Worm (Caenorhabditis elegans) whole organism, young adult: ENCODE measurements around the gene srb-13.
"Not testable (repeated sequence)": the region's sequence is repeated elsewhere in the genome, so short reads cannot be mapped to it uniquely, and the experiment has no call there.

Source experiments
- B0035.1 ChIP-seq: sonication (generic microtip); optimal IDR thresholded peaks from 2 replicates; lab custom pipeline; 2016; ENCODE audit warnings: missing genetic modification characterization, mild to moderate bottlenecking, missing compliant biosample characterization, missing genotype, missing genetic modification reagents
- C06A6.2 ChIP-seq: fragments of 200-800 bp; sonication (Bioruptor generic); conservative IDR thresholded peaks from 2 replicates; pipeline ENCODE4 v1.3.6; 2022; ENCODE audit warnings: missing genetic modification characterization, missing compliant biosample characterization
- F22D6.2 ChIP-seq: sonication (generic microtip); optimal IDR thresholded peaks from 2 replicates; lab custom pipeline; 2016; ENCODE audit warnings: mild to moderate bottlenecking, missing genetic modification characterization, missing compliant biosample characterization
- F52B5.7 ChIP-seq: sonication (generic microtip); optimal IDR thresholded peaks from 2 replicates; lab custom pipeline; 2016; ENCODE audit warnings: mild to moderate bottlenecking, missing genetic modification characterization, missing compliant biosample characterization
- F55B11.4 ChIP-seq: sonication (generic microtip); optimal IDR thresholded peaks from 2 replicates; lab custom pipeline; 2016; ENCODE audit warnings: missing compliant biosample characterization, missing genetic modification characterization, borderline replicate concordance; ENCODE audit not compliant: insufficient read depth
- Y95B8A.8 ChIP-seq: fragments of 200-800 bp; sonication (Bioruptor generic); IDR thresholded peaks from 2 replicates; pipeline ENCODE4 v1.3.6; 2022; ENCODE audit warnings: missing genetic modification reagents, missing genetic modification characterization, missing compliant biosample characterization
- ZK185.1 ChIP-seq: sonication (generic microtip); optimal IDR thresholded peaks from 2 replicates; lab custom pipeline; 2016; ENCODE audit warnings: mild to moderate bottlenecking, missing genetic modification characterization, missing compliant biosample characterization; ENCODE audit not compliant: poor library complexity, severe bottlenecking
- aptf-2 ChIP-seq: fragments of 200-800 bp; sonication (Bioruptor generic); conservative IDR thresholded peaks from 2 replicates; pipeline ENCODE4 v1.3.6; 2022; ENCODE audit warnings: missing genetic modification reagents, missing genetic modification characterization, missing compliant biosample characterization
- attf-3 ChIP-seq: fragments of 200-800 bp; sonication (Bioruptor generic); conservative IDR thresholded peaks from 2 replicates; pipeline ENCODE4 v1.3.6; 2022; ENCODE audit warnings: missing genetic modification reagents, missing genetic modification characterization, missing compliant biosample characterization
- attf-5 ChIP-seq: fragments of 200-800 bp; sonication (Bioruptor generic); optimal IDR thresholded peaks from 2 replicates; lab custom pipeline; 2018; ENCODE audit warnings: mild to moderate bottlenecking, missing genetic modification characterization, missing compliant biosample characterization
- cebp-1 ChIP-seq, 2 experiments: fragments of 200-800 bp in 1 of 2; sonication (Bioruptor generic) in 1 of 2; sonication (generic microtip) in 1 of 2; IDR thresholded peaks in 1 of 2; optimal IDR thresholded peaks in 1 of 2; 2 replicates each; pipeline versions ENCODE4 v1.3.6 to Lab custom; 2017 to 2022; ENCODE audit warnings: missing compliant biosample characterization in 2 of 2, missing genetic modification characterization in 2 of 2, mild to moderate bottlenecking in 1 of 2, missing genetic modification reagents in 1 of 2, moderate library complexity in 1 of 2
- ceh-100 ChIP-seq: fragments of 200-800 bp; sonication (Bioruptor generic); IDR thresholded peaks from 2 replicates; pipeline ENCODE4 v1.3.6; 2022; ENCODE audit warnings: missing genetic modification reagents, missing genetic modification characterization, missing compliant biosample characterization
- egrh-3 ChIP-seq: fragments of 200-800 bp; sonication (Bioruptor generic); IDR thresholded peaks from 2 replicates; pipeline ENCODE4 v1.3.6; 2022; ENCODE audit warnings: missing genetic modification reagents, missing genetic modification characterization, missing compliant biosample characterization
- ets-4 ChIP-seq: fragments of 200-800 bp; sonication (Bioruptor generic); optimal IDR thresholded peaks from 2 replicates; lab custom pipeline; 2018; ENCODE audit warnings: mild to moderate bottlenecking, missing genetic modification characterization, missing compliant biosample characterization
- hmg-1.2 ChIP-seq: fragments of 200-800 bp; sonication (Bioruptor generic); IDR thresholded peaks from 2 replicates; pipeline ENCODE4 v1.3.6; 2022; ENCODE audit warnings: missing genetic modification reagents, missing genetic modification characterization, missing compliant biosample characterization
- hsf-1 ChIP-seq: fragments of 200-800 bp; sonication (Bioruptor generic); IDR thresholded peaks from 2 replicates; pipeline ENCODE4 v1.3.6; 2022; ENCODE audit warnings: missing genetic modification reagents, missing genetic modification characterization, missing compliant biosample characterization
- let-607 ChIP-seq, 2 experiments: fragments of 200-800 bp in 1 of 2; sonication (Bioruptor generic) in 1 of 2; sonication (generic microtip) in 1 of 2; optimal IDR thresholded peaks; 2 replicates each; lab custom pipeline; 2016 to 2018; ENCODE audit warnings: mild to moderate bottlenecking in 2 of 2, missing compliant biosample characterization in 2 of 2, missing genetic modification characterization in 2 of 2, moderate library complexity in 2 of 2, missing genotype in 1 of 2
- lin-35 ChIP-seq, 3 experiments: fragments of 150-350 bp in 2 of 3; sonication (generic microtip) in 1 of 3; optimal IDR thresholded peaks; 2 replicates each; lab custom pipeline; 2014 to 2018; ENCODE audit warnings: missing biosample characterization in 3 of 3, missing genetic modification characterization in 3 of 3, missing genetic modification reagents in 3 of 3
- lsl-1 ChIP-seq: fragments of 200-800 bp; sonication (Bioruptor generic); optimal IDR thresholded peaks from 2 replicates; lab custom pipeline; 2018; ENCODE audit warnings: mild to moderate bottlenecking, missing genetic modification characterization, moderate library complexity, missing compliant biosample characterization
- madf-3 ChIP-seq: fragments of 200-800 bp; sonication (Bioruptor generic); IDR thresholded peaks from 2 replicates; pipeline ENCODE4 v1.3.6; 2022; ENCODE audit warnings: missing genetic modification reagents, missing genetic modification characterization, missing compliant biosample characterization
- mel-28 ChIP-seq: sonication (generic microtip); optimal IDR thresholded peaks from 2 replicates; lab custom pipeline; 2016; ENCODE audit warnings: borderline replicate concordance, mild to moderate bottlenecking, missing genetic modification characterization, missing compliant biosample characterization
- nhr-27 ChIP-seq: fragments of 200-800 bp; sonication (Bioruptor generic); optimal IDR thresholded peaks from 2 replicates; lab custom pipeline; 2018; ENCODE audit warnings: mild to moderate bottlenecking, missing genetic modification characterization, moderate library complexity, missing compliant biosample characterization
- nhr-80 ChIP-seq: sonication (generic microtip); optimal IDR thresholded peaks from 2 replicates; lab custom pipeline; 2016; ENCODE audit warnings: missing genetic modification characterization, missing compliant biosample characterization
- pbrm-1 ChIP-seq: fragments of 200-800 bp; sonication (Bioruptor generic); IDR thresholded peaks from 2 replicates; pipeline ENCODE4 v1.3.6; 2022; ENCODE audit warnings: missing genetic modification reagents, missing genetic modification characterization, missing compliant biosample characterization
- repo-1 ChIP-seq: sonication (generic microtip); optimal IDR thresholded peaks from 2 replicates; lab custom pipeline; 2017; ENCODE audit warnings: mild to moderate bottlenecking, missing genetic modification characterization, missing compliant biosample characterization
- snpc-1.1 ChIP-seq: sonication (generic microtip); optimal IDR thresholded peaks from 2 replicates; lab custom pipeline; 2017; ENCODE audit warnings: missing genetic modification characterization, mild to moderate bottlenecking, missing compliant biosample characterization, antibody characterized with exemption, moderate library complexity, missing genotype, missing genetic modification reagents; ENCODE audit not compliant: insufficient read depth
- snpc-3.4 ChIP-seq: sonication (generic microtip); optimal IDR thresholded peaks from 2 replicates; lab custom pipeline; 2017; ENCODE audit warnings: missing genetic modification characterization, mild to moderate bottlenecking, missing compliant biosample characterization, antibody characterized with exemption, moderate library complexity, missing genotype, missing genetic modification reagents
- snpc-4 ChIP-seq, 5 experiments: fragments of 150-350 bp in 1 of 5; sonication (generic microtip) in 4 of 5; optimal IDR thresholded peaks; 2 replicates each; lab custom pipeline; 2014 to 2018; ENCODE audit warnings: missing genetic modification characterization in 5 of 5, missing biosample characterization in 3 of 5, antibody characterized with exemption in 2 of 5, mild to moderate bottlenecking in 2 of 5, missing compliant biosample characterization in 2 of 5, missing genotype in 2 of 5, moderate library complexity in 2 of 5, missing genetic modification reagents in 1 of 5
- tbx-9 ChIP-seq: sonication (generic microtip); optimal IDR thresholded peaks from 2 replicates; lab custom pipeline; 2016; ENCODE audit warnings: borderline replicate concordance, missing genetic modification characterization, inconsistent platforms, missing compliant biosample characterization
- xnd-1 ChIP-seq: sonication (generic microtip); optimal IDR thresholded peaks from 2 replicates; lab custom pipeline; 2016; ENCODE audit warnings: missing genotype, missing genetic modification reagents, missing genetic modification characterization, missing compliant biosample characterization
- ztf-18 ChIP-seq: sonication (generic microtip); optimal IDR thresholded peaks from 2 replicates; lab custom pipeline; 2016; ENCODE audit warnings: missing genotype, mild to moderate bottlenecking, missing genetic modification characterization, missing compliant biosample characterization
- ztf-22 ChIP-seq: fragments of 200-800 bp; sonication (Bioruptor generic); optimal IDR thresholded peaks from 2 replicates; lab custom pipeline; 2018; ENCODE audit warnings: mild to moderate bottlenecking, missing genetic modification characterization, moderate library complexity, missing compliant biosample characterization
- ztf-28 ChIP-seq: fragments of 200-800 bp; sonication (Bioruptor generic); IDR thresholded peaks from 2 replicates; pipeline ENCODE4 v1.3.6; 2022; ENCODE audit warnings: missing genetic modification reagents, missing genetic modification characterization, missing compliant biosample characterization

srb-13 gene

DNA sequence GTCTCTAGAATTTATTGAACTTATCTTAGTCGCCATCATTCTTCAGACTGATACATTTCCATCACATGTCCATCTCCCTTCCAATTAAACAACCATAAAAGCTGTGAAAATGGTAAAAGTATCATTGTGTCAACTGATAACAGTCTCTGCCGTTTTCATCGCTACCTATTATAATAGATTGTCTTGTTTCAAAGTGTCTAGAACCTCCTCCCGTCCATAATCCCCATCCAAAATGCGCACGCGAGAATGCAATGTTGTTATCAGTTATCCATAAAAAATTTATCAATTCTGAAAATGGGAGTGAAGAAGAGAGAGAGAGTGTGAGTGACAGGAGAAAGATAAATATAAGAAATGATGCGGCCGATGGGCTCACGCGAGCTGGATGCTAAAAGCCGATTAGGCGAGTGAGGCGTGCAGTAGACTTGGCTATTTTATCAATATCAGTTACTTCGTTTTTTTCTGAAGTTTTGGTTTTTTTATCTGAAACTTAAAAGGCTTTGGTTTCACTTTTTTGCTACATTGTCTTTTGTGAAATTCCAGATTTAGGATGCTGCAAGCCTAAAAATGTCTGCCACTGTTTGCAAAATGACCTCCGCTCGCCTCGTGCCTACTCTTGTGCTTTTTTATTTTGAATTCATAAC lies 44.6 kb upstream of the srb-13 start (continued):
- TF ChIP-seq ets-4 (GFP tag; lab: Kevin White, UChicago) (peak; percentile 39), snpc-4 (GFP tag; optimal IDR thresholded peaks at IDR 0.05; lab: Kevin White, UChicago) (no peak), snpc-4 (tag; optimal IDR thresholded peaks at IDR 0.05; lab: Kevin White, UChicago) (peak in 1 of 4 experiments; percentile 23), madf-3 (GFP tag; lab: Robert Waterston, UW) (no peak), let-607 (tag; optimal IDR thresholded peaks at IDR 0.05; lab: Kevin White, UChicago) (peak; percentile 21 to 73), ztf-28 (GFP tag; lab: Robert Waterston, UW) (no peak)

DNA sequence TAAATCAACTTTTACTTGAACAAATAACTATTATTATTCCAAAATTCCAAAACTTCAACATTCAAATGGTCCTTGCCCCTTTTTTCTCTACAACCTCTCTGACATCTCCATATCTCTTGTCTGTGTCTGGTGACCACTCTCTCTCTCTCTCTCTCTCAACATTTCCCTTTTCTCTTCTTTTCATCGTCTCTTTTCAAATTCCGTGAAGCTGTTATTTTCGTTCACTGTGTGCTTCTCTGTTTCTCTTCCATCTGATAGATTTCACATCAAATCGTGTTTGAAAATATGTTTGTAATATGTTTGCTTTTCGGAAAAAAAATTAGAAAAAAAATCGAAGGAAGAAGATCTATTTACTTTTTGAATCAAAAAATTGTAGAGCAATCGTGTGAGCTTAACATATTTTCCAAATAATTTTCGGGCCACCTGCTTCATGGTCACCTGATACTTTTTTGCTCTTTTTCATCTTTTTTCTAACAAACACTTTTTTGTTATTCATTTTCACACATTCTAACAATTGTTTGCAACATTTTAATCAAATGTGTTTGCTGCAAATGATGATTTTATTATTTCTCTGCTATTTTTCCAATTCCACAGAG lies 43.7 kb upstream of the srb-13 start:
- TF ChIP-seq pbrm-1, result no peak
- TF ChIP-seq ZK185.1, result peak; percentile 0
- TF ChIP-seq ceh-100 (GFP tag; lab: Robert Waterston, UW), result no peak
- no peak for TF ChIP-seq hsf-1 (GFP tag; lab: Robert Waterston, UW)
- TF ChIP-seq xnd-1 (tag; lab: Kevin White, UChicago), result no peak
- TF ChIP-seq F52B5.7 (tag; lab: Kevin White, UChicago), result no peak
- TF ChIP-seq hmg-1.2, result peak; percentile 39; the same call in 1 of the 2 replicates
- no peak for TF ChIP-seq nhr-27 (tag; lab: Kevin White, UChicago)
- no peak for TF ChIP-seq B0035.1
- TF ChIP-seq egrh-3 (GFP tag; lab: Robert Waterston, UW), result no peak
- TF ChIP-seq C06A6.2 (GFP tag; lab: Robert Waterston, UW), result no peak
- TF ChIP-seq lin-35 (GFP tag; optimal IDR thresholded peaks at IDR 0.05; lab: Kevin White, UChicago), result no peak
- TF ChIP-seq F22D6.2 (tag; lab: Kevin White, UChicago), result no peak
- TF ChIP-seq attf-5, result peak; percentile 12
- no peak for TF ChIP-seq cebp-1 (GFP tag; IDR thresholded peaks at IDR 0.05; lab: Robert Waterston, UW)
- TF ChIP-seq cebp-1 (tag; optimal IDR thresholded peaks at IDR 0.05; lab: Kevin White, UChicago), result no peak
- TF ChIP-seq F55B11.4, result no peak
- no peak for TF ChIP-seq repo-1 (tag; lab: Kevin White, UChicago)

ce11 chrII:5200205-5200604 lies 42.8 kb upstream of the srb-13 start:
- TF ChIP-seq snpc-3.4 (tag; lab: Kevin White, UChicago) (peak; percentile 66), hmg-1.2 (peak; percentile 68), snpc-1.1 (tag; lab: Kevin White, UChicago) (peak; percentile 87), snpc-4 (tag; optimal IDR thresholded peaks at IDR 0.05; lab: Kevin White, UChicago) (peak; percentile 37 to 95 (median 80)), lsl-1 (GFP tag; lab: Kevin White, UChicago) (peak; percentile 8)
- not testable (repeated sequence) for TF ChIP-seq snpc-4 (GFP tag; optimal IDR thresholded peaks at IDR 0.05; lab: Kevin White, UChicago)

DNA sequence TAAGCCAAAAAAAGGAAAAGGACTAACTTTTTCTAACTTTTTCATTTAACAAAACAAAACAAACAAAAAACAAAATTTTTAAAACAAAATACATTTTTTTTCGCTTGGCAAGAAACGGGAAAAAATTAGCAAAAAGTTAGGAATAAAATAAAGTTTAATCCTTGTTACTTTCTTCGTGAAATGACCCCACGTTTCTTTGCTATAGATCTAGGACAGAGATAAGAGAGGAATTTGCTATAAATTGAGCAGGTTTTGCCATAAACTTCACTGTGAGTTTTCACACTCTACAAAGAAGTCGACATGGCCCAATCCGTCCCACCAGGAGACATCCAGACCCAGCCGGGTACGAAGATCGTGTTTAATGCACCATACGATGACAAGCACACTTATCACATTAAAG lies 42.1 kb upstream of the srb-13 start, which contains the start of gene msp-50:
Gene msp-50 (plus strand): TSS at position 301 of the 400 bp plus-strand sequence.
- TF ChIP-seq aptf-2 (GFP tag; lab: Robert Waterston, UW) (no peak), Y95B8A.8 (no peak), ztf-18 (tag; lab: Kevin White, UChicago) (no peak), ztf-22 (GFP tag; lab: Kevin White, UChicago) (no peak), attf-3 (GFP tag; lab: Robert Waterston, UW) (no peak), mel-28 (tag; lab: Kevin White, UChicago) (no peak), lin-35 (GFP tag; optimal IDR thresholded peaks at IDR 0.05; lab: Kevin White, UChicago) (no peak), nhr-80 (no peak), tbx-9 (no peak)
